Fruit fly (Drosophila melanogaster): ENCODE measurements around the gene Pxn.

dm6 chr3L:2570269-2570723 lies 59.6 kb downstream of the Pxn start:
- TF ChIP-seq gl (tag; optimal IDR thresholded peaks at IDR 0.05) (peak; percentile 22), Ets98B (GFP tag; IDR thresholded peaks at IDR 0.05) (peak; percentile 81)

Data from whole organism, pupa.